Worm (Caenorhabditis elegans) whole organism, L1 larva: ENCODE data around the gene sym-2.

ENCODE experiments used
- lin-39 ChIP-seq: fragments of 150-350 bp; optimal IDR thresholded peaks from 2 replicates; lab custom pipeline; 2014; ENCODE audit warnings: missing biosample characterization, missing genetic modification reagents, missing genetic modification characterization
- nhr-12 ChIP-seq: sonication (generic microtip); optimal IDR thresholded peaks from 2 replicates; lab custom pipeline; 2017; ENCODE audit warnings: missing biosample characterization, missing genetic modification characterization
- nhr-20 ChIP-seq: sonication (generic microtip); optimal IDR thresholded peaks from 2 replicates; lab custom pipeline; 2016; ENCODE audit warnings: mild to moderate bottlenecking, missing genetic modification characterization, missing compliant biosample characterization
- nhr-237 ChIP-seq: fragments of 150-350 bp; optimal IDR thresholded peaks from 2 replicates; lab custom pipeline; 2014; ENCODE audit warnings: missing biosample characterization, missing genetic modification characterization
- nhr-77 ChIP-seq: fragments of 150-350 bp; optimal IDR thresholded peaks from 2 replicates; lab custom pipeline; 2014; ENCODE audit warnings: missing biosample characterization, missing genetic modification characterization
- nhr-90 ChIP-seq: sonication (generic microtip); optimal IDR thresholded peaks from 2 replicates; lab custom pipeline; 2016; ENCODE audit warnings: mild to moderate bottlenecking, missing genetic modification characterization, missing compliant biosample characterization; ENCODE audit not compliant: poor library complexity
- pqm-1 ChIP-seq: sonication (generic microtip); optimal IDR thresholded peaks from 3 replicates; lab custom pipeline; 2017; ENCODE audit warnings: missing biosample characterization, missing genetic modification characterization
- unc-98 ChIP-seq: fragments of 200-800 bp; sonication (Bioruptor generic); IDR thresholded peaks from 2 replicates; pipeline ENCODE4 v1.3.6; 2022; ENCODE audit warnings: missing genetic modification characterization, missing compliant biosample characterization

DNA sequence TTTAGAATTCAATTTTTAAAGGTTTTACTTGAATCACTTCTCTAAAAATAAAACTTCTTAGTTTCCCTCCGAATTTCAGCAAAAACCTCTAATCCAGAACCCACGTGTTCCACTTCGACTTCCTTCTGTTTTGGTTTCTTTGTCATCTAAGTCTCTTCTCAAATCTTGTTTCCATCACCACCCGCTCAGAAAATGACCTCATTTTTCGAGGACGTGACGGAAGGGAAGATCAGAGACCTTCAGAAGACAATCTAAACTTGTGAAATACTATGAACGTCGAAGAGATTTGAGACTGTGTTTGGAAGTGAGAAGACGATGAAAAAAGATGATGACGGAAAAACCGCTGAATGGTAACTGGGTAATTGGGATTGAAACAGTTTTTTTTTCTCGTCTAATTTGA lies 1.4 kb upstream of the sym-2 start:
- TF ChIP-seq lin-39 (no peak), pqm-1 (tag; lab: Kevin White, UChicago) (no peak), nhr-12 (tag; lab: Kevin White, UChicago) (no peak), unc-98 (GFP tag; lab: Robert Waterston, UW) (no peak), nhr-90 (tag; lab: Kevin White, UChicago) (no peak), nhr-77 (tag; lab: Kevin White, UChicago) (no peak), nhr-20 (tag; lab: Kevin White, UChicago) (no peak), nhr-237 (tag; lab: Kevin White, UChicago) (no peak)
